Fruit fly (Drosophila melanogaster): ENCODE data around the gene Ibf1.

The Ibf1 gene

dm6 chr3R:9236070-9236492 is 22.7 kb upstream of the Ibf1 start (continued):
- TF ChIP-seq jim (GFP tag; optimal IDR thresholded peaks at IDR 0.05) (no peak), brk (GFP tag; optimal IDR thresholded peaks at IDR 0.05) (no peak), sage (GFP tag; optimal IDR thresholded peaks at IDR 0.05) (no peak), Sp1 (GFP tag; optimal IDR thresholded peaks at IDR 0.05) (no peak), dl (GFP tag; optimal IDR thresholded peaks at IDR 0.05; ENCODE audit: insufficient read depth in 1 of 2, partially characterized antibody in 2 of 2) (peak in 1 of 2 experiments; percentile 25), Hr83 (GFP tag; optimal IDR thresholded peaks at IDR 0.05; ENCODE audit: poor library complexity, severe bottlenecking) (no peak), dmrt93B (GFP tag; optimal IDR thresholded peaks at IDR 0.05) (no peak)

dm6 chr3R:9236883-9237267 is 21.9 kb upstream of the Ibf1 start:
- TF ChIP-seq Jra (GFP tag; optimal IDR thresholded peaks at IDR 0.05), result peak; percentile 28
- no peak for TF ChIP-seq HLH106 (tag; optimal IDR thresholded peaks at IDR 0.05)
- peak; percentile 31 to 60 for TF ChIP-seq foxo (GFP tag; optimal IDR thresholded peaks at IDR 0.05)
- no peak for TF ChIP-seq GATAd (GFP tag; optimal IDR thresholded peaks at IDR 0.05)
- TF ChIP-seq OdsH (GFP tag; optimal IDR thresholded peaks at IDR 0.05), result peak; percentile 22
- peak; percentile 55 for TF ChIP-seq CG32264 (GFP tag; optimal IDR thresholded peaks at IDR 0.05)
- TF ChIP-seq jim (GFP tag; optimal IDR thresholded peaks at IDR 0.05), result no peak
- no peak for TF ChIP-seq CrebA (GFP tag; optimal IDR thresholded peaks at IDR 0.05; ENCODE audit: borderline replicate concordance)
- no peak for TF ChIP-seq woc (GFP tag; optimal IDR thresholded peaks at IDR 0.05)
- TF ChIP-seq Hr83 (GFP tag; optimal IDR thresholded peaks at IDR 0.05; ENCODE audit: poor library complexity, severe bottlenecking), result peak; percentile 79
- peak; percentile 88 to 94 for TF ChIP-seq dl (GFP tag; optimal IDR thresholded peaks at IDR 0.05; ENCODE audit: insufficient read depth in 1 of 2, partially characterized antibody in 2 of 2)
- no peak for TF ChIP-seq Mio (GFP tag; optimal IDR thresholded peaks at IDR 0.05)
- peak; percentile 26 for TF ChIP-seq Hnf4 (GFP tag; optimal IDR thresholded peaks at IDR 0.05)
- TF ChIP-seq Vsx2 (GFP tag; optimal IDR thresholded peaks at IDR 0.05; ENCODE audit: partially characterized antibody), result peak; percentile 77
- TF ChIP-seq sv (GFP tag; optimal IDR thresholded peaks at IDR 0.05), result peak; percentile 30
- no peak for TF ChIP-seq usp (GFP tag; optimal IDR thresholded peaks at IDR 0.05)
- TF ChIP-seq Myc (optimal IDR thresholded peaks at IDR 0.05), result no peak
- no peak for TF ChIP-seq Abd-B (GFP tag; optimal IDR thresholded peaks at IDR 0.05)
- peak; percentile 97 for TF ChIP-seq Dif (GFP tag; optimal IDR thresholded peaks at IDR 0.05; ENCODE audit: partially characterized antibody)
- TF ChIP-seq pan (optimal IDR thresholded peaks at IDR 0.05), result no peak
- TF ChIP-seq Hr78 (GFP tag; optimal IDR thresholded peaks at IDR 0.05), result no peak
- TF ChIP-seq lola (GFP tag; optimal IDR thresholded peaks at IDR 0.05), result no peak
- TF ChIP-seq Dfd (GFP tag; optimal IDR thresholded peaks at IDR 0.05), result no peak
- no peak for TF ChIP-seq dmrt93B (GFP tag; optimal IDR thresholded peaks at IDR 0.05)
- TF ChIP-seq brk (GFP tag; optimal IDR thresholded peaks at IDR 0.05), result peak; percentile 42
- TF ChIP-seq ey (GFP tag; optimal IDR thresholded peaks at IDR 0.05), result no peak
- peak; percentile 40 for TF ChIP-seq Sp1 (GFP tag; optimal IDR thresholded peaks at IDR 0.05)
- TF ChIP-seq tai (GFP tag; optimal IDR thresholded peaks at IDR 0.05), result peak; percentile 41
- TF ChIP-seq rgr (GFP tag; optimal IDR thresholded peaks at IDR 0.05), result peak; percentile 51
- peak; percentile 80 for TF ChIP-seq Rel (GFP tag; optimal IDR thresholded peaks at IDR 0.05)
- peak; percentile 90 for TF ChIP-seq Rel (tag; optimal IDR thresholded peaks at IDR 0.05)
- TF ChIP-seq h (GFP tag; optimal IDR thresholded peaks at IDR 0.05), result peak; percentile 63
- TF ChIP-seq sage (GFP tag; optimal IDR thresholded peaks at IDR 0.05), result peak; percentile 50
- peak; percentile 58 for TF ChIP-seq psq (GFP tag; optimal IDR thresholded peaks at IDR 0.05)
- peak; percentile 58 for TF ChIP-seq br (GFP tag; optimal IDR thresholded peaks at IDR 0.05)
- TF ChIP-seq dsf (GFP tag; optimal IDR thresholded peaks at IDR 0.05; ENCODE audit: borderline replicate concordance), result no peak
- TF ChIP-seq N (GFP tag; optimal IDR thresholded peaks at IDR 0.05), result no peak
- peak; percentile 16 for TF ChIP-seq fru (GFP tag; optimal IDR thresholded peaks at IDR 0.05)
- TF ChIP-seq CG9705 (GFP tag; optimal IDR thresholded peaks at IDR 0.05), result no peak
